Worm (Caenorhabditis elegans) whole organism, L4/young adult: ENCODE results near the gene pmk-3.

ENCODE experiments used
- W03F9.2 ChIP-seq: fragments of 150-350 bp; optimal IDR thresholded peaks from 2 replicates; lab custom pipeline; 2014; ENCODE audit warnings: missing biosample characterization, missing genetic modification characterization
- dao-5 ChIP-seq: sonication (generic microtip); optimal IDR thresholded peaks from 2 replicates; lab custom pipeline; 2016; ENCODE audit warnings: missing genotype, missing genetic modification characterization, moderate library complexity, missing compliant biosample characterization

DNA sequence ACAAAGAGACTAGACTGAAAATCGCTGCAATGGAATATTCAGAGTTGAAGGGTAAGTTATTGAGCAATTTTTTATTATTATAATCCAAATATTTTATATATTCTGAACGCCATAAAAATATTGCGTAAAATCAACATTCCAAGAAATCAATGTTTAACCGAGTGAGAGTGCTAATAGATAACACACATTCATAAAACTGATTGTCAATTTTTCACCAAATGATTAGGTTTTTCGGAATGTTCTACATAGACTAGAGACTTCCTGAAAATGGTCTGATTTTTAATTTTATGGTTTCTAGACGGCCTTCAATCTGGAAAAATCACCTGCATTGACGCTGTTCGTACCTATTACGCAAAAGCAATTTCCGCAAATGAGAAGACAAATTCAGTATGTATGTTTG lies 13.7 kb downstream of the pmk-3 start:
- TF ChIP-seq dao-5 (tag; lab: Kevin White, UChicago) (no peak), W03F9.2 (tag; lab: Kevin White, UChicago) (no peak)
